Worm (Caenorhabditis elegans) whole organism, L4 larva: ENCODE measurements around the gene unc-52.

Experiments
- F37D6.2 ChIP-seq: sonication (generic microtip); optimal IDR thresholded peaks from 2 replicates; lab custom pipeline; 2016; ENCODE audit warnings: mild to moderate bottlenecking, missing genetic modification characterization, missing compliant biosample characterization
- F49E8.2 ChIP-seq: sonication (generic microtip); optimal IDR thresholded peaks from 2 replicates; lab custom pipeline; 2016; ENCODE audit warnings: missing compliant biosample characterization, mild to moderate bottlenecking, missing genetic modification characterization, borderline replicate concordance
- T20F7.1 ChIP-seq: fragments of 200-800 bp; sonication (Bioruptor generic); optimal IDR thresholded peaks from 2 replicates; lab custom pipeline; 2018; ENCODE audit warnings: mild to moderate bottlenecking, missing genetic modification characterization, missing compliant biosample characterization
- T26A8.4 ChIP-seq: fragments of 200-800 bp; sonication (Bioruptor generic); IDR thresholded peaks from 2 replicates; pipeline ENCODE4 v1.3.6; 2022; ENCODE audit warnings: missing genetic modification characterization, missing compliant biosample characterization
- Y48G9A.11 ChIP-seq: fragments of 200-800 bp; sonication (Bioruptor generic); IDR thresholded peaks from 2 replicates; pipeline ENCODE4 v1.3.6; 2022; ENCODE audit warnings: missing genetic modification reagents, missing genetic modification characterization, missing compliant biosample characterization
- ZK337.2 ChIP-seq: fragments of 200-800 bp; sonication (Bioruptor generic); IDR thresholded peaks from 2 replicates; pipeline ENCODE4 v1.3.6; 2022; ENCODE audit warnings: missing genetic modification reagents, missing genetic modification characterization, missing compliant biosample characterization
- ZK546.5 ChIP-seq, 2 experiments: sonication (generic microtip); optimal IDR thresholded peaks; 2 replicates each; lab custom pipeline; 2017; ENCODE audit warnings: missing biosample characterization in 2 of 2, missing genetic modification characterization in 2 of 2
- aha-1 ChIP-seq: fragments of 150-350 bp; peaks from one replicate; lab custom pipeline; 2014; ENCODE audit warnings: missing biosample characterization, missing genetic modification characterization
- ama-1 ChIP-seq: fragments of 150-350 bp; optimal IDR thresholded peaks from 2 replicates; lab custom pipeline; 2014; ENCODE audit warnings: inconsistent platforms, mixed read lengths
- arid-1 ChIP-seq: fragments of 200-800 bp; sonication (Bioruptor generic); conservative IDR thresholded peaks from 2 replicates; pipeline ENCODE4 v1.3.6; 2022; ENCODE audit warnings: missing genetic modification reagents, missing genetic modification characterization, missing compliant biosample characterization
- ceh-44 ChIP-seq: fragments of 200-800 bp; sonication (Bioruptor generic); IDR thresholded peaks from 2 replicates; pipeline ENCODE4 v1.3.6; 2022; ENCODE audit warnings: missing genetic modification reagents, missing genetic modification characterization, missing compliant biosample characterization
- daf-12 ChIP-seq: fragments of 150-350 bp; optimal IDR thresholded peaks from 2 replicates; lab custom pipeline; 2014; ENCODE audit warnings: missing biosample characterization, missing genetic modification reagents, missing genetic modification characterization
- daf-19 ChIP-seq: fragments of 200-800 bp; sonication (Bioruptor generic); conservative IDR thresholded peaks from 2 replicates; pipeline ENCODE4 v1.3.6; 2022; ENCODE audit warnings: missing genetic modification characterization, missing compliant biosample characterization
- daf-8 ChIP-seq: fragments of 200-800 bp; sonication (Bioruptor generic); IDR thresholded peaks from 2 replicates; pipeline ENCODE4 v1.3.6; 2022; ENCODE audit warnings: missing genetic modification characterization, missing compliant biosample characterization
- dve-1 ChIP-seq: sonication (generic microtip); optimal IDR thresholded peaks from 2 replicates; lab custom pipeline; 2017; ENCODE audit warnings: antibody characterized with exemption, mild to moderate bottlenecking, missing genetic modification characterization, missing compliant biosample characterization; ENCODE audit not compliant: insufficient read depth
- egl-43 ChIP-seq: fragments of 200-800 bp; sonication (Bioruptor generic); IDR thresholded peaks from 2 replicates; pipeline ENCODE4 v1.3.6; 2022; ENCODE audit warnings: missing genetic modification reagents, missing genetic modification characterization, missing compliant biosample characterization
- fkh-10 ChIP-seq: fragments of 150-350 bp; optimal IDR thresholded peaks from 2 replicates; lab custom pipeline; 2014; ENCODE audit warnings: missing biosample characterization, missing genetic modification reagents, missing genetic modification characterization
- fos-1 ChIP-seq: fragments of 150-350 bp; optimal IDR thresholded peaks from 2 replicates; lab custom pipeline; 2014; ENCODE audit warnings: missing biosample characterization, missing genetic modification characterization
- gei-8 ChIP-seq: fragments of 200-800 bp; sonication (Bioruptor generic); optimal IDR thresholded peaks from 2 replicates; lab custom pipeline; 2018; ENCODE audit warnings: mild to moderate bottlenecking, missing genetic modification characterization, missing compliant biosample characterization
- hif-1 ChIP-seq, 2 experiments: sonication (generic microtip); optimal IDR thresholded peaks; 2 replicates each; lab custom pipeline; 2016 to 2017; ENCODE audit warnings: missing compliant biosample characterization in 2 of 2, missing genetic modification characterization in 2 of 2, missing genetic modification reagents in 2 of 2, missing genotype in 2 of 2, mild to moderate bottlenecking in 1 of 2
- hlh-11 ChIP-seq: fragments of 200-800 bp; sonication (Bioruptor generic); optimal IDR thresholded peaks from 2 replicates; lab custom pipeline; 2018; ENCODE audit warnings: mild to moderate bottlenecking, missing genetic modification characterization, missing compliant biosample characterization
- lin-13 ChIP-seq: fragments of 150-350 bp; optimal IDR thresholded peaks from 2 replicates; lab custom pipeline; 2014; ENCODE audit warnings: missing biosample characterization, missing genetic modification reagents, missing genetic modification characterization
- lin-29 ChIP-seq: fragments of 200-800 bp; sonication (Bioruptor generic); IDR thresholded peaks from 2 replicates; pipeline ENCODE4 v1.3.6; 2022; ENCODE audit warnings: missing genetic modification reagents, missing genetic modification characterization, missing compliant biosample characterization
- lin-38 ChIP-seq: fragments of 200-800 bp; sonication (Bioruptor generic); IDR thresholded peaks from 2 replicates; pipeline ENCODE4 v1.3.6; 2022; ENCODE audit warnings: missing genetic modification reagents, missing genetic modification characterization, missing compliant biosample characterization
- lir-3 ChIP-seq: sonication (generic microtip); optimal IDR thresholded peaks from 2 replicates; lab custom pipeline; 2016; ENCODE audit warnings: mild to moderate bottlenecking, missing genetic modification characterization, missing compliant biosample characterization
- mdt-29 ChIP-seq: fragments of 200-800 bp; sonication (Bioruptor generic); IDR thresholded peaks from 2 replicates; pipeline ENCODE4 v1.3.6; 2022; ENCODE audit warnings: missing genetic modification reagents, missing genetic modification characterization, missing compliant biosample characterization
- nhr-111 ChIP-seq: fragments of 200-800 bp; sonication (Bioruptor generic); optimal IDR thresholded peaks from 2 replicates; lab custom pipeline; 2018; ENCODE audit warnings: mild to moderate bottlenecking, missing genetic modification characterization, missing compliant biosample characterization
- nhr-76 ChIP-seq: fragments of 150-350 bp; optimal IDR thresholded peaks from 2 replicates; lab custom pipeline; 2014; ENCODE audit warnings: missing biosample characterization, missing genetic modification characterization
- nhr-77 ChIP-seq: fragments of 150-350 bp; optimal IDR thresholded peaks from 2 replicates; lab custom pipeline; 2014; ENCODE audit warnings: missing biosample characterization, missing genetic modification characterization
- pha-4 ChIP-seq, 2 experiments: fragments of 150-350 bp in 1 of 2; fragments of 200-800 bp in 1 of 2; sonication (Bioruptor generic) in 1 of 2; IDR thresholded peaks in 1 of 2; optimal IDR thresholded peaks in 1 of 2; 2 replicates each; pipeline versions ENCODE4 v1.3.6 to Lab custom; 2014 to 2022; ENCODE audit warnings: missing genetic modification characterization in 2 of 2, missing genetic modification reagents in 2 of 2, missing biosample characterization in 1 of 2, missing compliant biosample characterization in 1 of 2
- set-16 ChIP-seq: fragments of 200-800 bp; sonication (Bioruptor generic); IDR thresholded peaks from 2 replicates; pipeline ENCODE4 v1.3.6; 2022; ENCODE audit warnings: missing genetic modification reagents, missing genetic modification characterization, missing compliant biosample characterization
- skn-1 ChIP-seq: fragments of 150-350 bp; optimal IDR thresholded peaks from 2 replicates; lab custom pipeline; 2014; ENCODE audit warnings: missing biosample characterization, missing genetic modification characterization
- snpc-1.2 ChIP-seq: fragments of 200-800 bp; sonication (Bioruptor generic); IDR thresholded peaks from 2 replicates; pipeline ENCODE4 v1.3.6; 2022; ENCODE audit warnings: missing genetic modification reagents, missing genetic modification characterization, missing compliant biosample characterization
- snpc-4 ChIP-seq: fragments of 150-350 bp; optimal IDR thresholded peaks from 2 replicates; lab custom pipeline; 2014; ENCODE audit warnings: missing biosample characterization, missing genetic modification characterization
- tra-1 ChIP-seq: fragments of 200-800 bp; sonication (Bioruptor generic); IDR thresholded peaks from 2 replicates; pipeline ENCODE4 v1.3.6; 2022; ENCODE audit warnings: missing genetic modification reagents, missing genetic modification characterization, missing compliant biosample characterization
- unc-130 ChIP-seq: sonication (generic microtip); optimal IDR thresholded peaks from 2 replicates; lab custom pipeline; 2016; ENCODE audit warnings: missing genetic modification reagents, missing genetic modification characterization, missing compliant biosample characterization
- unc-39 ChIP-seq: sonication (generic microtip); optimal IDR thresholded peaks from 2 replicates; lab custom pipeline; 2017; ENCODE audit warnings: missing biosample characterization, missing genetic modification characterization
- unc-62 ChIP-seq, 3 experiments: fragments of 150-350 bp in 1 of 3; sonication (generic microtip); optimal IDR thresholded peaks in 2 of 3; peaks in 1 of 3; 1 replicate in 1 of 3; 2 replicates in 2 of 3; lab custom pipeline; 2014 to 2017; ENCODE audit warnings: missing biosample characterization in 3 of 3, missing genetic modification characterization in 3 of 3, missing genetic modification reagents in 3 of 3, missing genotype in 1 of 3
- ztf-11 ChIP-seq: fragments of 150-350 bp; optimal IDR thresholded peaks from 2 replicates; lab custom pipeline; 2014; ENCODE audit warnings: missing biosample characterization, missing genetic modification characterization
- ztf-7 ChIP-seq: fragments of 150-350 bp; optimal IDR thresholded peaks from 2 replicates; lab custom pipeline; 2014; ENCODE audit warnings: missing biosample characterization, missing genetic modification characterization

Gene unc-52

DNA sequence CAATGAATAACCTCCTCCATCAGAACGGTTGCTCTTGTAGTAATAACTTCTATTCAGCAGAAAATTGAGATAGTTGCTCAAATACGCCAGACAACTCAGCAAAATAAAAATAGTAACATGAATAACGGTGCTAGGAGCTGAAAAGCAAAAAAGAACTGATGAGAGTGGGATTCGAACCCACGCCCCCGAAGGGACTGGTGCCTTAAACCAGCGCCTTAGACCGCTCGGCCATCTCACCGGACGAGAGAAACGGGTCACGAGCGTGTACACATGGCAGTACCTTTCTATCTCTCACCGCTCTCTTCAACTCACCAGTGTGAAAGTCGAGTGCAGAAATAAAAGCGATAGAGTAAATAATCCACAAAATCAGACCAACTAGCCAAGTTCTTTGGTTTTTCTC is 49.1 kb downstream of the unc-52 start (continued):
- TF ChIP-seq unc-62 (GFP tag; optimal IDR thresholded peaks at IDR 0.05 in 1 of 2; lab: Kevin White, UChicago) (peak in 1 of 2 experiments; percentile 96), unc-62 (tag; optimal IDR thresholded peaks at IDR 0.05; lab: Kevin White, UChicago) (no peak), F37D6.2 (tag; lab: Kevin White, UChicago) (no peak), T26A8.4 (GFP tag; lab: Robert Waterston, UW) (peak; percentile 59), skn-1 (no peak), ceh-44 (peak; percentile 5; the same call in 1 of the 2 replicates), snpc-1.2 (GFP tag; lab: Robert Waterston, UW) (no peak), Y48G9A.11 (GFP tag; lab: Robert Waterston, UW) (peak; percentile 71)

DNA sequence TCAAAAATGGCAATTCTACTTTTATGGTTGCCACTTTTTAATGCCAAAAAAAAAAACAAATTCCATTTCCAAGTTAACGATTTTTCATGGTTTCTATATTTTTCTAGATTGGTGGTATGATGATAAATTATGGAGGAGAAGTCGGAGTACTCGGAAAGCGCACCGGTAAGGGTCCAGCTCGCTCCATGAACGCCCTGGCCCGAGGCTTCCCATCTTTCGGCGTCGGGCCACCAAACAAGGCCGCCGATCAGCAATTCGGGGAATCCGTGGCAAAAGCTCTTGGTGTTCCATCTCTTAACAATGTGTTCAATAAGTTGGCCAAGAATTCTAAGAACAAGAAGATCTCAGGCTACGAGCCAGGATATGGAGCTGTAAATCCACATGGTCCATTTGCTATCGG is 50.2 kb downstream of the unc-52 start:
- TF ChIP-seq set-16 (peak; percentile 63), tra-1 (GFP tag; lab: Robert Waterston, UW) (no peak), aha-1 (tag; lab: Kevin White, UChicago) (peak; percentile 61)

DNA sequence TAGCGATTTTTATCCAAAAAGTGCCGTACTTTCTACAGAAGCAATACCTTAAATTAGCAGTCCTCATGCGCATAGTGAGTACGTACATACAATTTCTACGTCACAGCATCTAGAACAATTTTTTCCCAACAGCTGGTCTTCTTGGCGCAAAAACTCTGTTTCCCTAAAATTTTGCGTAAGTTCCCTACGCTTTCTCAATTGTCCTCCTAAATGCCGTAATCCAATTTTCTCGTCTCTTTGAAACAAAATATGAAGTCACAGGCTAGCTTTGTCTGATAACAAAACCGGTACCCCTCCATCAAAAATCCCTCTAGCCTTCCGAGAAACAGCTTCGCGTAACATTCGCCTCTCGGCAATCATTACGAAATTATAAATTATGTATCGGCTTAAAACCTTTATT is 51.4 kb downstream of the unc-52 start, which contains the start of gene C38C6.3:
Gene C38C6.3, plus strand, starts transcription at position 301 of the 400 bp plus-strand sequence.
- TF ChIP-seq unc-62 (GFP tag; optimal IDR thresholded peaks at IDR 0.05 in 1 of 2; lab: Kevin White, UChicago) (peak in 1 of 2 experiments; percentile 45), unc-62 (tag; optimal IDR thresholded peaks at IDR 0.05; lab: Kevin White, UChicago) (no peak), daf-12 (tag; lab: Kevin White, UChicago) (no peak), ZK546.5 (tag; optimal IDR thresholded peaks at IDR 0.05; lab: Kevin White, UChicago) (no peak)

DNA sequence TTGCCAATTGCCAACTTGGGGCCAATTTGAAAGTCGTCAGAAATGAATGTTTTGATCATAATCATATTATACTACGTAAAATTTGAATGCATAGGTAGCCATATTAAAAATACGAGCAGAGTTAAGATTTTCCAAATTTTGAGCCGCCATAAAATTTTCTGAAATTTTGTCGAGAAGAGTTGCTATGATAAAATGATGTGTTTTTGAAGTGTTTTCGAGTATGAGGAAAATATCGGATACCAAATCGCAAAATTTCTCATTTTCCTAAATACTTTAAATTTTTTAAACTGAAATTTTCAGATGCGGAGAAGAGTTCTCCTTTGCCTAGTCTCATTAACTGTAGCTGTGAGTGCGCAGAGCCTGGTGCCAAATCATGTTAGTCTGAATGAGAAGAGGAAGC is 56.9 kb downstream of the unc-52 start, which contains the start of gene tag-297:
Gene tag-297, plus strand, starts transcription at position 301 of the 400 bp plus-strand sequence.
- no peak for TF ChIP-seq tra-1 (GFP tag; lab: Robert Waterston, UW)
- no peak for TF ChIP-seq hlh-11 (tag; lab: Kevin White, UChicago)
- no peak for TF ChIP-seq nhr-76 (tag; lab: Kevin White, UChicago)
- TF ChIP-seq daf-19 (GFP tag; lab: Robert Waterston, UW): no peak
- TF ChIP-seq unc-39 (tag; lab: Kevin White, UChicago): no peak
- no peak for TF ChIP-seq pha-4 (GFP tag; IDR thresholded peaks at IDR 0.05; lab: Robert Waterston, UW)
- TF ChIP-seq pha-4 (tag; optimal IDR thresholded peaks at IDR 0.05; lab: Kevin White, UChicago): no peak
- no peak for TF ChIP-seq lin-13 (GFP tag; lab: Kevin White, UChicago)
- no peak for TF ChIP-seq ZK337.2 (GFP tag; lab: Robert Waterston, UW)
- TF ChIP-seq unc-62 (GFP tag; optimal IDR thresholded peaks at IDR 0.05 in 1 of 2; lab: Kevin White, UChicago): no peak
- TF ChIP-seq unc-62 (tag; optimal IDR thresholded peaks at IDR 0.05; lab: Kevin White, UChicago): no peak
- TF ChIP-seq lin-29: no peak
- no peak for TF ChIP-seq ztf-11 (tag; lab: Kevin White, UChicago)
- TF ChIP-seq egl-43 (GFP tag; lab: Robert Waterston, UW): no peak
- no peak for TF ChIP-seq T20F7.1 (GFP tag; lab: Kevin White, UChicago)
- no peak for TF ChIP-seq unc-130 (GFP tag; lab: Kevin White, UChicago)
- TF ChIP-seq, all 104 proteins: peak for 0

- TF ChIP-seq T20F7.1 (GFP tag; lab: Kevin White, UChicago): no peak
- peak; percentile 4 for TF ChIP-seq hlh-11 (tag; lab: Kevin White, UChicago)
- TF ChIP-seq mdt-29 (GFP tag; lab: Robert Waterston, UW): no peak
- no peak for TF ChIP-seq lir-3 (tag; lab: Kevin White, UChicago)
- no peak for TF ChIP-seq F49E8.2 (tag; lab: Kevin White, UChicago)
- no peak for TF ChIP-seq nhr-76 (tag; lab: Kevin White, UChicago)
- no peak for TF ChIP-seq nhr-77
- no peak for TF ChIP-seq daf-8 (GFP tag; lab: Robert Waterston, UW)
- no peak for TF ChIP-seq ceh-44
Observed at ce11 chrII:14626883-14627282, 57.4 kb downstream of the unc-52 start.

- TF ChIP-seq nhr-111: no peak
- no peak for TF ChIP-seq fos-1 (tag; lab: Kevin White, UChicago)
- TF ChIP-seq snpc-4 (tag; lab: Kevin White, UChicago): no peak
- TF ChIP-seq set-16: no peak
- TF ChIP-seq hif-1 (tag; optimal IDR thresholded peaks at IDR 0.05; lab: Kevin White, UChicago): no peak
- no peak for TF ChIP-seq ama-1
- TF ChIP-seq egl-43 (GFP tag; lab: Robert Waterston, UW): no peak
- TF ChIP-seq arid-1: no peak
- no peak for TF ChIP-seq dve-1 (tag; lab: Kevin White, UChicago)
- TF ChIP-seq unc-130 (GFP tag; lab: Kevin White, UChicago): no peak
- no peak for TF ChIP-seq gei-8 (GFP tag; lab: Kevin White, UChicago)
- TF ChIP-seq ztf-7 (tag; lab: Kevin White, UChicago): no peak
- no peak for TF ChIP-seq fkh-10
- no peak for TF ChIP-seq lin-38 (GFP tag; lab: Robert Waterston, UW)
Observed at ce11 chrII:14622758-14623157, 61.5 kb downstream of the unc-52 start, which contains the start of gene mltn-10. mltn-10 (plus strand) TSS chrII:14623058.
